Worm (Caenorhabditis elegans): ENCODE results near the gene his-69.

- TF ChIP-seq ces-1 (GFP tag; optimal IDR thresholded peaks at IDR 0.05) (no peak), ama-1 (optimal IDR thresholded peaks at IDR 0.05) (no peak), nhr-237 (tag; optimal IDR thresholded peaks at IDR 0.05) (no peak), pqm-1 (tag; optimal IDR thresholded peaks at IDR 0.05) (no peak), aly-2 (tag; optimal IDR thresholded peaks at IDR 0.05) (no peak), egl-27 (tag; optimal IDR thresholded peaks at IDR 0.05) (no peak), fkh-10 (GFP tag; optimal IDR thresholded peaks at IDR 0.05) (no peak), sox-4 (tag; optimal IDR thresholded peaks at IDR 0.05) (no peak), rnt-1 (tag; optimal IDR thresholded peaks at IDR 0.05) (no peak), tbx-2 (tag; optimal IDR thresholded peaks at IDR 0.05) (no peak), skn-1 (tag; optimal IDR thresholded peaks at IDR 0.05) (no peak), efl-1 (optimal IDR thresholded peaks at IDR 0.05) (peak in 1 of 2 experiments; percentile 44), efl-1 (GFP tag; optimal IDR thresholded peaks at IDR 0.05 in 1 of 2) (peak in 1 of 2 experiments; percentile 47)
Measured at ce11 chrIII:4096370-4096842, 37.9 kb upstream of the his-69 start.
